Fruit fly (Drosophila melanogaster): Measurements from ENCODE around the gene CG32512.

Gene CG32512

dm6 chrX:21054963-21055480, 12.3 kb downstream of the CG32512 start:
- TF ChIP-seq psq (GFP tag; optimal IDR thresholded peaks at IDR 0.05) (peak; percentile 60), Sp1 (GFP tag; optimal IDR thresholded peaks at IDR 0.05) (no peak), dmrt93B (GFP tag; optimal IDR thresholded peaks at IDR 0.05) (no peak), Rel (GFP tag; optimal IDR thresholded peaks at IDR 0.05) (no peak), Rel (tag; optimal IDR thresholded peaks at IDR 0.05) (peak; percentile 64), jim (GFP tag; optimal IDR thresholded peaks at IDR 0.05) (peak; percentile 40), HLH106 (tag; optimal IDR thresholded peaks at IDR 0.05) (peak; percentile 3), OdsH (GFP tag; optimal IDR thresholded peaks at IDR 0.05) (no peak), h (GFP tag; optimal IDR thresholded peaks at IDR 0.05) (peak; percentile 23)

- TF ChIP-seq Hr83 (GFP tag; optimal IDR thresholded peaks at IDR 0.05; ENCODE audit: poor library complexity, severe bottlenecking) = peak; percentile 75
- TF ChIP-seq Dif (GFP tag; optimal IDR thresholded peaks at IDR 0.05; ENCODE audit: partially characterized antibody) = peak; percentile 74
- peak; percentile 98 for TF ChIP-seq sage (GFP tag; optimal IDR thresholded peaks at IDR 0.05)
- TF ChIP-seq dsf (GFP tag; optimal IDR thresholded peaks at IDR 0.05; ENCODE audit: borderline replicate concordance) = peak; percentile 95
- peak; percentile 99 for TF ChIP-seq Hnf4 (GFP tag; optimal IDR thresholded peaks at IDR 0.05)
- TF ChIP-seq pan (optimal IDR thresholded peaks at IDR 0.05) = no peak
- peak; percentile 99 for TF ChIP-seq ey (GFP tag; optimal IDR thresholded peaks at IDR 0.05)
- TF ChIP-seq Hr78 (GFP tag; optimal IDR thresholded peaks at IDR 0.05) = no peak
- TF ChIP-seq Jra (GFP tag; optimal IDR thresholded peaks at IDR 0.05) = peak; percentile 96
- no peak for TF ChIP-seq Abd-B (GFP tag; optimal IDR thresholded peaks at IDR 0.05)
- TF ChIP-seq Vsx2 (GFP tag; optimal IDR thresholded peaks at IDR 0.05; ENCODE audit: partially characterized antibody) = no peak
- peak; percentile 98 for TF ChIP-seq sv (GFP tag; optimal IDR thresholded peaks at IDR 0.05)
- peak; percentile 95 for TF ChIP-seq psq (GFP tag; optimal IDR thresholded peaks at IDR 0.05)
- peak; percentile 99 for TF ChIP-seq woc (GFP tag; optimal IDR thresholded peaks at IDR 0.05)
- peak; percentile 98 for TF ChIP-seq brk (GFP tag; optimal IDR thresholded peaks at IDR 0.05)
- peak; percentile 99 for TF ChIP-seq br (GFP tag; optimal IDR thresholded peaks at IDR 0.05)
- peak; percentile 99 for TF ChIP-seq fru (GFP tag; optimal IDR thresholded peaks at IDR 0.05)
- TF ChIP-seq N (GFP tag; optimal IDR thresholded peaks at IDR 0.05) = no peak
- TF ChIP-seq OdsH (GFP tag; optimal IDR thresholded peaks at IDR 0.05) = peak; percentile 99
- peak; percentile 82 for TF ChIP-seq GATAd (GFP tag; optimal IDR thresholded peaks at IDR 0.05)
- TF ChIP-seq lola (GFP tag; optimal IDR thresholded peaks at IDR 0.05) = no peak
- peak; percentile 96 for TF ChIP-seq CG32264 (GFP tag; optimal IDR thresholded peaks at IDR 0.05)
- peak; percentile 96 to 99 for TF ChIP-seq foxo (GFP tag; optimal IDR thresholded peaks at IDR 0.05)
- TF ChIP-seq Mio (GFP tag; optimal IDR thresholded peaks at IDR 0.05) = peak; percentile 91
- peak; percentile 97 for TF ChIP-seq HLH106 (tag; optimal IDR thresholded peaks at IDR 0.05)
- peak; percentile 39 to 68 for TF ChIP-seq dl (GFP tag; optimal IDR thresholded peaks at IDR 0.05; ENCODE audit: insufficient read depth in 1 of 2, partially characterized antibody in 2 of 2)
- peak; percentile 97 for TF ChIP-seq Rel (GFP tag; optimal IDR thresholded peaks at IDR 0.05)
- TF ChIP-seq Rel (tag; optimal IDR thresholded peaks at IDR 0.05) = peak; percentile 87
- no peak for TF ChIP-seq usp (GFP tag; optimal IDR thresholded peaks at IDR 0.05)
- TF ChIP-seq Sp1 (GFP tag; optimal IDR thresholded peaks at IDR 0.05) = peak; percentile 98
- no peak for TF ChIP-seq Dfd (GFP tag; optimal IDR thresholded peaks at IDR 0.05)
- no peak for TF ChIP-seq jim (GFP tag; optimal IDR thresholded peaks at IDR 0.05)
- TF ChIP-seq CG9705 (GFP tag; optimal IDR thresholded peaks at IDR 0.05) = peak; percentile 94
- TF ChIP-seq dmrt93B (GFP tag; optimal IDR thresholded peaks at IDR 0.05) = peak; percentile 94
- peak; percentile 96 for TF ChIP-seq tai (GFP tag; optimal IDR thresholded peaks at IDR 0.05)
- peak; percentile 99 for TF ChIP-seq rgr (GFP tag; optimal IDR thresholded peaks at IDR 0.05)
- TF ChIP-seq Myc (optimal IDR thresholded peaks at IDR 0.05) = no peak
- TF ChIP-seq CrebA (GFP tag; optimal IDR thresholded peaks at IDR 0.05; ENCODE audit: borderline replicate concordance) = no peak
- TF ChIP-seq h (GFP tag; optimal IDR thresholded peaks at IDR 0.05) = peak; percentile 99
These were observed 13.3 kb downstream of the CG32512 start, which contains the start of the genes Stt3A and bves for dm6 chrX:21053849-21054581. Gene Stt3A, minus strand, starts transcription at chrX:21053937. Gene bves, plus strand, starts transcription at chrX:21053963.
